Fruit fly (Drosophila melanogaster): ENCODE data around the gene Hmt4-20.
"Not testable (repeated sequence)": the region's sequence is repeated elsewhere in the genome, so short reads cannot be mapped to it uniquely, and the experiment has no call there.

The Hmt4-20 gene

DNA sequence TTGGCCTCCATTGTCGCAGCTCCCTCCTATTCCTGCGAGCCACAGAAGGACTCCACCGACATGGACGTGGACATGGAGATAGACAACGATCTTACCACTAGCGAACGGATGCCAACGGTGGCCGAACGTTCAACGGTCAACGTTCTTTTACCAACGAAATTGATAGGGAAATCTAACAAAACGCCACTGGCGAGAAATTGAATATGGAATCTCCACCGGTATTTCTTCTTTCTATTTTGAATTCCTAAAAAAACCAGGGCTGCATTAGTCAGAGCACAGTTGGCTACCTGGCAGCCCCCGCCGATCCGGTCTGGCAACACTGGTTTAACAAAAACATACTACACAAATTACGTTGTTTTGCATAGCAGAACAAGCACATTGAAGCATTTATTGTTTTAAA, 11.4 kb downstream of the Hmt4-20 start, which contains the start of gene CG13367:
TSS of gene CG13367 (plus strand) at position 301 of the 400 bp plus-strand sequence.
- TF ChIP-seq Sp1 (GFP tag; optimal IDR thresholded peaks at IDR 0.05); h (GFP tag; optimal IDR thresholded peaks at IDR 0.05); HLH106 (tag; optimal IDR thresholded peaks at IDR 0.05): not testable (repeated sequence)

dm6 chrX:636606-637530, 19.0 kb downstream of the Hmt4-20 start:
- TF ChIP-seq h (GFP tag; optimal IDR thresholded peaks at IDR 0.05) (peak; percentile 12), Rel (GFP tag; optimal IDR thresholded peaks at IDR 0.05) (no peak), Rel (tag; optimal IDR thresholded peaks at IDR 0.05) (no peak), Abd-B (GFP tag; optimal IDR thresholded peaks at IDR 0.05) (no peak), N (GFP tag; optimal IDR thresholded peaks at IDR 0.05) (peak; percentile 21), Dif (GFP tag; optimal IDR thresholded peaks at IDR 0.05; ENCODE audit: partially characterized antibody) (peak; percentile 23)

dm6 chrX:635495-636142, 20.2 kb downstream of the Hmt4-20 start, which contains the start of gene Dredd:
Gene Dredd, minus strand, starts transcription at chrX:635545.
- no peak for TF ChIP-seq jim (GFP tag; optimal IDR thresholded peaks at IDR 0.05)
- TF ChIP-seq Sp1 (GFP tag; optimal IDR thresholded peaks at IDR 0.05): peak; percentile 13
- TF ChIP-seq foxo (GFP tag; optimal IDR thresholded peaks at IDR 0.05): peak in 1 of 2 experiments; percentile 3
- no peak for TF ChIP-seq Rel (GFP tag; optimal IDR thresholded peaks at IDR 0.05)
- peak; percentile 71 for TF ChIP-seq Rel (tag; optimal IDR thresholded peaks at IDR 0.05)
- TF ChIP-seq Hnf4 (GFP tag; optimal IDR thresholded peaks at IDR 0.05): peak; percentile 6
- TF ChIP-seq fru (GFP tag; optimal IDR thresholded peaks at IDR 0.05): peak; percentile 18
- no peak for TF ChIP-seq brk (GFP tag; optimal IDR thresholded peaks at IDR 0.05)
- no peak for TF ChIP-seq GATAd (GFP tag; optimal IDR thresholded peaks at IDR 0.05)
- TF ChIP-seq Dfd (GFP tag; optimal IDR thresholded peaks at IDR 0.05): no peak
- no peak for TF ChIP-seq h (GFP tag; optimal IDR thresholded peaks at IDR 0.05)
- TF ChIP-seq usp (GFP tag; optimal IDR thresholded peaks at IDR 0.05): no peak
- peak; percentile 2 for TF ChIP-seq psq (GFP tag; optimal IDR thresholded peaks at IDR 0.05)
- TF ChIP-seq Jra (GFP tag; optimal IDR thresholded peaks at IDR 0.05): no peak
- no peak for TF ChIP-seq ey (GFP tag; optimal IDR thresholded peaks at IDR 0.05)

DNA sequence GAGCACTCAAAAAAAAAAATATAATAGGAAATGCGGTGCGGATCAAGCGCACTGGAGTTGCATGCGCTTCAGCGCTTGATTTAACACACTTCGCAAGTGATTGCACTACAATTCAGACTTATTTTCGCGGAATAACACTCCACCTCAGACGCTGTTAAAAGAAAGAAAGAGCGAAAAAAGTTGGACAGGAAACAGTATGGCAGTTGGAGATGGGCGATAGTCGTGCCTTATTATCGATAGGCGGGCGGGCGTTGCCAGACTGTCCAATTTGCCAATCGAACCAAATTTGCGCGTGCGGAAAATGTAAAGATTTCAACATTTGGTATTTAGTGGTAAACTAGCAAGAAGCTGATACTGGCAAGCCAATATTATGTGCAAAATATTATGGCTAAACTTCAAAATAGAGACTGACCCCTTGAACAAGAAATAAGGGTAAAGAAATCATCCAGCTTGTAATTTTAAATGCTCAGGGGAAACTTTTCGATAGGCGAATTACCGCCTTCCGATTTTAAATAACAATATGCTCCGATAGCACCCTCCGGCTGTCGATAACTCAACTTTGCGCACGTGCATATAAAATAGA, 26.5 kb downstream of the Hmt4-20 start, which contains the start of the genes RpL36 and Mybbp1A:
TSS of gene RpL36 (minus strand) at position 245 of the 583 bp plus-strand sequence.
TSS of gene Mybbp1A (plus strand) at position 535 of the 583 bp plus-strand sequence.
- TF ChIP-seq dsf (GFP tag; optimal IDR thresholded peaks at IDR 0.05; ENCODE audit: borderline replicate concordance) (peak; percentile 53), ey (GFP tag; optimal IDR thresholded peaks at IDR 0.05) (peak; percentile 43), HLH106 (tag; optimal IDR thresholded peaks at IDR 0.05) (peak; percentile 60), N (GFP tag; optimal IDR thresholded peaks at IDR 0.05) (no peak), Hnf4 (GFP tag; optimal IDR thresholded peaks at IDR 0.05) (no peak), br (GFP tag; optimal IDR thresholded peaks at IDR 0.05) (peak; percentile 70), usp (GFP tag; optimal IDR thresholded peaks at IDR 0.05) (no peak), GATAd (GFP tag; optimal IDR thresholded peaks at IDR 0.05) (no peak), Mio (GFP tag; optimal IDR thresholded peaks at IDR 0.05) (peak; percentile 59), Jra (GFP tag; optimal IDR thresholded peaks at IDR 0.05) (peak; percentile 66), brk (GFP tag; optimal IDR thresholded peaks at IDR 0.05) (no peak), jim (GFP tag; optimal IDR thresholded peaks at IDR 0.05) (no peak), dmrt93B (GFP tag; optimal IDR thresholded peaks at IDR 0.05) (peak; percentile 79), CrebA (GFP tag; optimal IDR thresholded peaks at IDR 0.05; ENCODE audit: borderline replicate concordance) (no peak), Vsx2 (GFP tag; optimal IDR thresholded peaks at IDR 0.05; ENCODE audit: partially characterized antibody) (no peak), psq (GFP tag; optimal IDR thresholded peaks at IDR 0.05) (peak; percentile 29), dl (GFP tag; optimal IDR thresholded peaks at IDR 0.05; ENCODE audit: insufficient read depth in 1 of 2, partially characterized antibody in 2 of 2) (no peak), sage (GFP tag; optimal IDR thresholded peaks at IDR 0.05) (no peak), fru (GFP tag; optimal IDR thresholded peaks at IDR 0.05) (peak; percentile 66), CG32264 (GFP tag; optimal IDR thresholded peaks at IDR 0.05) (no peak), woc (GFP tag; optimal IDR thresholded peaks at IDR 0.05) (no peak), Hr78 (GFP tag; optimal IDR thresholded peaks at IDR 0.05) (no peak), tai (GFP tag; optimal IDR thresholded peaks at IDR 0.05) (no peak), Abd-B (GFP tag; optimal IDR thresholded peaks at IDR 0.05) (no peak), CG9705 (GFP tag; optimal IDR thresholded peaks at IDR 0.05) (peak; percentile 68), h (GFP tag; optimal IDR thresholded peaks at IDR 0.05) (peak; percentile 71), Sp1 (GFP tag; optimal IDR thresholded peaks at IDR 0.05) (peak; percentile 79), sv (GFP tag; optimal IDR thresholded peaks at IDR 0.05) (peak; percentile 75), OdsH (GFP tag; optimal IDR thresholded peaks at IDR 0.05) (peak; percentile 69), Dfd (GFP tag; optimal IDR thresholded peaks at IDR 0.05) (no peak), lola (GFP tag; optimal IDR thresholded peaks at IDR 0.05) (no peak), Hr83 (GFP tag; optimal IDR thresholded peaks at IDR 0.05; ENCODE audit: poor library complexity, severe bottlenecking) (peak; percentile 76), foxo (GFP tag; optimal IDR thresholded peaks at IDR 0.05) (peak in 1 of 2 experiments; percentile 64), Rel (GFP tag; optimal IDR thresholded peaks at IDR 0.05) (no peak), Rel (tag; optimal IDR thresholded peaks at IDR 0.05) (no peak), Dif (GFP tag; optimal IDR thresholded peaks at IDR 0.05; ENCODE audit: partially characterized antibody) (peak; percentile 20)

All from whole organism, wandering third instar larva.